Fruit fly (Drosophila melanogaster) whole organism, embryonic: ENCODE data around the gene MSBP.
A peak's percentile ranks its signal among the peaks of the same experiment; 100 is the strongest.

Experiments used
- B-H1 ChIP-seq: fragments of 200-800 bp; sonication (Bioruptor generic); IDR thresholded peaks from 3 replicates; pipeline ENCODE4 v1.3.6; 2022; ENCODE audit warnings: missing biosample characterization, missing genetic modification characterization
- B-H2 ChIP-seq: fragments of 200-800 bp; sonication (Bioruptor generic); optimal IDR thresholded peaks from 2 replicates; lab custom pipeline; 2018; ENCODE audit warnings: missing biosample characterization, mild to moderate bottlenecking, missing genetic modification characterization
- CG10274 ChIP-seq: fragments of 200-800 bp; sonication (Bioruptor generic); optimal IDR thresholded peaks from 3 replicates; lab custom pipeline; 2017; ENCODE audit warnings: missing biosample characterization, mild to moderate bottlenecking, missing genetic modification characterization
- CG11504 ChIP-seq: fragments of 200-800 bp; sonication (Bioruptor generic); optimal IDR thresholded peaks from 3 replicates; lab custom pipeline; 2019; ENCODE audit warnings: missing biosample characterization, mild to moderate bottlenecking, missing genetic modification characterization, moderate library complexity
- CG12104 ChIP-seq: fragments of 200-800 bp; sonication (Bioruptor generic); optimal IDR thresholded peaks from 3 replicates; lab custom pipeline; 2016; ENCODE audit warnings: missing biosample characterization, missing genetic modification characterization
- CG12659 ChIP-seq: fragments of 200-800 bp; sonication (Bioruptor generic); optimal IDR thresholded peaks from 3 replicates; lab custom pipeline; 2017; ENCODE audit warnings: mild to moderate bottlenecking, missing biosample characterization, missing genetic modification reagents, missing genetic modification characterization
- CG12942 ChIP-seq: fragments of 200-800 bp; sonication (Bioruptor generic); optimal IDR thresholded peaks from 3 replicates; lab custom pipeline; 2016; ENCODE audit warnings: missing biosample characterization, missing genetic modification characterization
- CG14860 ChIP-seq: fragments of 200-800 bp; sonication (Bioruptor generic); IDR thresholded peaks from 3 replicates; pipeline ENCODE4 v1.3.6; 2022; ENCODE audit warnings: missing biosample characterization, missing genetic modification characterization; ENCODE audit not compliant: partially characterized antibody
- CG1603 ChIP-seq: fragments of 200-800 bp; sonication (Bioruptor generic); optimal IDR thresholded peaks from 2 replicates; lab custom pipeline; 2019; ENCODE audit warnings: missing biosample characterization, mild to moderate bottlenecking, missing genetic modification characterization, moderate library complexity
- CG17612 ChIP-seq: fragments of 200-800 bp; sonication (Bioruptor generic); IDR thresholded peaks from 2 replicates; pipeline ENCODE4 v1.3.6; 2022; ENCODE audit warnings: missing biosample characterization, missing genetic modification characterization
- CG2129 ChIP-seq: fragments of 200-800 bp; sonication (Bioruptor generic); IDR thresholded peaks from 2 replicates; pipeline ENCODE4 v1.3.6; 2022; ENCODE audit warnings: missing biosample characterization, missing genetic modification characterization; ENCODE audit not compliant: partially characterized antibody
- CG32532 ChIP-seq: fragments of 200-800 bp; sonication (Bioruptor generic); IDR thresholded peaks from 2 replicates; pipeline ENCODE4 v1.3.6; 2022; ENCODE audit warnings: missing biosample characterization, missing genetic modification characterization
- CG3407 ChIP-seq: fragments of 200-800 bp; sonication (Bioruptor generic); optimal IDR thresholded peaks from 2 replicates; lab custom pipeline; 2018; ENCODE audit warnings: missing biosample characterization, mild to moderate bottlenecking, missing genetic modification characterization
- CG34224 ChIP-seq: fragments of 200-800 bp; sonication (Bioruptor generic); IDR thresholded peaks from 3 replicates; pipeline ENCODE4 v1.3.6; 2022; ENCODE audit warnings: missing biosample characterization, missing genetic modification characterization; ENCODE audit not compliant: partially characterized antibody
- CG4282 ChIP-seq: fragments of 200-800 bp; sonication (Bioruptor generic); optimal IDR thresholded peaks from 2 replicates; lab custom pipeline; 2016; ENCODE audit warnings: missing biosample characterization, missing genetic modification characterization
- CG6791 ChIP-seq: fragments of 200-800 bp; sonication (Bioruptor generic); IDR thresholded peaks from 3 replicates; pipeline ENCODE4 v1.3.6; 2022; ENCODE audit warnings: missing biosample characterization, missing genetic modification characterization; ENCODE audit not compliant: partially characterized antibody
- CG6813 ChIP-seq: fragments of 200-800 bp; sonication (Bioruptor generic); optimal IDR thresholded peaks from 2 replicates; lab custom pipeline; 2017; ENCODE audit warnings: missing biosample characterization, missing genetic modification characterization, mild to moderate bottlenecking, moderate library complexity, missing genetic modification reagents
- CG7928 ChIP-seq: fragments of 200-800 bp; sonication (Bioruptor generic); optimal IDR thresholded peaks from 2 replicates; lab custom pipeline; 2017; ENCODE audit warnings: missing biosample characterization, mild to moderate bottlenecking, missing genetic modification characterization
- CG8089 ChIP-seq: fragments of 200-800 bp; sonication (Bioruptor generic); optimal IDR thresholded peaks from 3 replicates; lab custom pipeline; 2016; ENCODE audit warnings: missing biosample characterization, missing genetic modification characterization
- CG8924 ChIP-seq: fragments of 200-800 bp; optimal IDR thresholded peaks from 3 replicates; lab custom pipeline; 2019; ENCODE audit warnings: missing biosample characterization, mild to moderate bottlenecking, missing genetic modification characterization, moderate library complexity
- Dbx ChIP-seq: fragments of 200-800 bp; sonication (Bioruptor generic); IDR thresholded peaks from 3 replicates; pipeline ENCODE4 v1.3.6; 2022; ENCODE audit warnings: missing biosample characterization, missing genetic modification characterization
- Deaf1 ChIP-seq: fragments of 200-800 bp; optimal IDR thresholded peaks from 3 replicates; lab custom pipeline; 2019; ENCODE audit warnings: missing biosample characterization, mild to moderate bottlenecking, missing genetic modification characterization, moderate library complexity
- Elba2 ChIP-seq: fragments of 200-800 bp; sonication (Bioruptor generic); optimal IDR thresholded peaks from 3 replicates; lab custom pipeline; 2016; ENCODE audit warnings: missing biosample characterization, missing genetic modification characterization
- Fer1 ChIP-seq: fragments of 200-800 bp; sonication (Bioruptor generic); optimal IDR thresholded peaks from 2 replicates; lab custom pipeline; 2017; ENCODE audit warnings: missing biosample characterization, mild to moderate bottlenecking, missing genetic modification characterization
- GATAe ChIP-seq: fragments of 200-800 bp; sonication (Bioruptor generic); conservative IDR thresholded peaks from 2 replicates; pipeline ENCODE4 v1.3.6; 2022; ENCODE audit warnings: missing biosample characterization, missing genetic modification characterization
- Jarid2 ChIP-seq: fragments of 200-800 bp; sonication (Bioruptor generic); optimal IDR thresholded peaks from 3 replicates; lab custom pipeline; 2017; ENCODE audit warnings: mild to moderate bottlenecking, missing biosample characterization, missing genetic modification reagents, missing genetic modification characterization
- MESR4 ChIP-seq: fragments of 200-800 bp; sonication (Bioruptor generic); optimal IDR thresholded peaks from 2 replicates; lab custom pipeline; 2018; ENCODE audit warnings: missing biosample characterization, mild to moderate bottlenecking, missing genetic modification characterization, moderate library complexity
- Rfx ChIP-seq: fragments of 200-800 bp; sonication (Bioruptor generic); IDR thresholded peaks from 2 replicates; pipeline ENCODE4 v1.3.6; 2022; ENCODE audit warnings: missing biosample characterization, missing genetic modification characterization
- Side ChIP-seq: fragments of 200-800 bp; sonication (Bioruptor generic); optimal IDR thresholded peaks from 2 replicates; lab custom pipeline; 2016; ENCODE audit warnings: missing biosample characterization, missing genetic modification characterization
- Six4 ChIP-seq: fragments of 200-800 bp; sonication (Bioruptor generic); optimal IDR thresholded peaks from 2 replicates; lab custom pipeline; 2016; ENCODE audit warnings: missing biosample characterization, missing genetic modification characterization
- Sox100B ChIP-seq: fragments of 200-800 bp; sonication (Bioruptor generic); optimal IDR thresholded peaks from 3 replicates; lab custom pipeline; 2018; ENCODE audit warnings: missing biosample characterization, mild to moderate bottlenecking, missing genetic modification characterization
- Trl ChIP-seq, 3 experiments: fragments of >200 bp in 2 of 3; fragments of 200-800 bp in 1 of 3; sonication (Bioruptor generic) in 1 of 3; optimal IDR thresholded peaks; 2 replicates in 1 of 3; 3 replicates in 2 of 3; lab custom pipeline; 2016 to 2017; ENCODE audit warnings: missing biosample characterization in 1 of 3, missing genetic modification characterization in 1 of 3
- ato ChIP-seq: fragments of 200-800 bp; sonication (Bioruptor generic); IDR thresholded peaks from 2 replicates; pipeline ENCODE4 v1.3.6; 2022; ENCODE audit warnings: missing biosample characterization, missing genetic modification characterization; ENCODE audit not compliant: partially characterized antibody
- bbx ChIP-seq: fragments of 200-800 bp; sonication (Bioruptor generic); IDR thresholded peaks from 2 replicates; pipeline ENCODE4 v1.3.6; 2022; ENCODE audit warnings: missing biosample characterization, missing genetic modification characterization; ENCODE audit not compliant: partially characterized antibody
- disco-r ChIP-seq: fragments of 200-800 bp; sonication (Bioruptor generic); optimal IDR thresholded peaks from 2 replicates; lab custom pipeline; 2016; ENCODE audit warnings: missing biosample characterization, missing genetic modification characterization
- fd96Cb ChIP-seq: fragments of 200-800 bp; sonication (Bioruptor generic); optimal IDR thresholded peaks from 2 replicates; lab custom pipeline; 2018; ENCODE audit warnings: missing biosample characterization, mild to moderate bottlenecking, missing genetic modification characterization, moderate library complexity
- gsb ChIP-seq: fragments of 200-800 bp; sonication (Bioruptor generic); IDR thresholded peaks from 2 replicates; pipeline ENCODE4 v1.3.6; 2022; ENCODE audit warnings: missing biosample characterization, missing genetic modification characterization
- hb ChIP-seq: fragments of 200-800 bp; sonication (Bioruptor generic); IDR thresholded peaks from 3 replicates; pipeline ENCODE4 v1.3.6; 2022; ENCODE audit warnings: missing biosample characterization, missing genetic modification characterization; ENCODE audit not compliant: partially characterized antibody
- hkb ChIP-seq, 2 experiments: fragments of 200-800 bp in 1 of 2; fragments of >200 bp in 1 of 2; sonication (Bioruptor generic) in 1 of 2; IDR thresholded peaks in 1 of 2; optimal IDR thresholded peaks in 1 of 2; 2 replicates each; pipeline versions ENCODE4 v1.3.6 to Lab custom; 2017 to 2022; ENCODE audit warnings: missing biosample characterization in 1 of 2, missing genetic modification characterization in 1 of 2
- org-1 ChIP-seq: fragments of 200-800 bp; sonication (Bioruptor generic); optimal IDR thresholded peaks from 2 replicates; lab custom pipeline; 2017; ENCODE audit warnings: missing biosample characterization, missing genetic modification characterization
- ro ChIP-seq: fragments of 200-800 bp; sonication (Bioruptor generic); IDR thresholded peaks from 2 replicates; pipeline ENCODE4 v1.3.6; 2022; ENCODE audit warnings: missing biosample characterization, missing genetic modification characterization
- run ChIP-seq: fragments of 200-800 bp; sonication (Bioruptor generic); optimal IDR thresholded peaks from 3 replicates; lab custom pipeline; 2018; ENCODE audit warnings: missing biosample characterization, mild to moderate bottlenecking, missing genetic modification characterization
- sc ChIP-seq, 3 experiments: fragments of >200 bp in 2 of 3; fragments of 200-800 bp in 1 of 3; sonication (Bioruptor generic) in 1 of 3; optimal IDR thresholded peaks; 2 replicates in 2 of 3; 3 replicates in 1 of 3; lab custom pipeline; 2017; ENCODE audit warnings: mild to moderate bottlenecking in 1 of 3, missing biosample characterization in 1 of 3, missing genetic modification characterization in 1 of 3, missing genetic modification reagents in 1 of 3
- sqz ChIP-seq: fragments of 200-800 bp; sonication (Bioruptor generic); optimal IDR thresholded peaks from 3 replicates; lab custom pipeline; 2018; ENCODE audit warnings: missing biosample characterization, mild to moderate bottlenecking, missing genetic modification characterization
- ssp ChIP-seq: fragments of 200-800 bp; sonication (Bioruptor generic); IDR thresholded peaks from 2 replicates; pipeline ENCODE4 v1.3.6; 2022; ENCODE audit warnings: missing biosample characterization, missing genetic modification characterization
- stwl ChIP-seq: fragments of 200-800 bp; sonication (Bioruptor generic); optimal IDR thresholded peaks from 3 replicates; lab custom pipeline; 2018; ENCODE audit warnings: missing biosample characterization, mild to moderate bottlenecking, missing genetic modification characterization, moderate library complexity
- wor ChIP-seq: fragments of 200-800 bp; sonication (Bioruptor generic); IDR thresholded peaks from 2 replicates; pipeline ENCODE4 v1.3.6; 2022; ENCODE audit warnings: missing biosample characterization, missing genetic modification characterization
- yki ChIP-seq: fragments of >200 bp; optimal IDR thresholded peaks from 3 replicates; lab custom pipeline; 2018

The MSBP gene

dm6 chrX:15933504-15934225 lies 43.8 kb upstream of the MSBP start, which contains the start of gene Ranbp16 (continued):
- TF ChIP-seq run (tag; lab: Kevin White, UChicago) = no peak
- TF ChIP-seq fd96Cb (tag; lab: Kevin White, UChicago) = no peak
- TF ChIP-seq org-1 (GFP tag; lab: Kevin White, UChicago) = no peak
- TF ChIP-seq CG2129 = no peak
- TF ChIP-seq Sox100B (GFP tag; lab: Kevin White, UChicago) = no peak
- TF ChIP-seq CG11504 (tag; lab: Kevin White, UChicago) = no peak
- no peak for TF ChIP-seq CG12659
- no peak for TF ChIP-seq CG3407 (GFP tag; lab: Kevin White, UChicago)
- TF ChIP-seq B-H1 (GFP tag; lab: Robert Waterston, UW) = no peak
- peak; percentile 13 for TF ChIP-seq stwl (tag; lab: Kevin White, UChicago)
- TF ChIP-seq CG6791 (GFP tag; lab: Robert Waterston, UW) = peak; percentile 39; the same call in 1 of the 3 replicates
- TF ChIP-seq CG34224 (GFP tag; lab: Robert Waterston, UW) = no peak
- TF ChIP-seq sqz (GFP tag; lab: Kevin White, UChicago) = no peak
- no peak for TF ChIP-seq CG10274 (GFP tag; lab: Kevin White, UChicago)
- TF ChIP-seq Trl (optimal IDR thresholded peaks at IDR 0.05; lab: Kevin White, UChicago) = no peak
- no peak for TF ChIP-seq Trl (GFP tag; optimal IDR thresholded peaks at IDR 0.05; lab: Kevin White, UChicago)
- TF ChIP-seq CG12942 = no peak
- TF ChIP-seq GATAe (GFP tag; lab: Robert Waterston, UW) = no peak
- no peak for TF ChIP-seq Fer1 (GFP tag; lab: Kevin White, UChicago)
- 0 out of 2 replicates have a peak, but pooled peaks have one; percentile 28 for TF ChIP-seq ato (GFP tag; lab: Robert Waterston, UW)
- TF ChIP-seq Rfx (GFP tag; lab: Robert Waterston, UW) = no peak
- no peak for TF ChIP-seq CG12104
- peak; percentile 92 for TF ChIP-seq ssp (GFP tag; lab: Robert Waterston, UW)
- TF ChIP-seq B-H2 (GFP tag; lab: Kevin White, UChicago) = no peak
- TF ChIP-seq Elba2 = no peak
- no peak for TF ChIP-seq hb (GFP tag; lab: Robert Waterston, UW)
- no peak for TF ChIP-seq Dbx (GFP tag; lab: Robert Waterston, UW)
- no peak for TF ChIP-seq sc (optimal IDR thresholded peaks at IDR 0.05; lab: Kevin White, UChicago)
- TF ChIP-seq sc (GFP tag; optimal IDR thresholded peaks at IDR 0.05; lab: Kevin White, UChicago) = no peak
- TF ChIP-seq Jarid2 (GFP tag; lab: Kevin White, UChicago) = no peak
- no peak for TF ChIP-seq CG32532 (GFP tag; lab: Robert Waterston, UW)
- no peak for TF ChIP-seq CG17612 (GFP tag; lab: Robert Waterston, UW)
- no peak for TF ChIP-seq disco-r (GFP tag; lab: Kevin White, UChicago)
- TF ChIP-seq CG6813 = no peak
- no peak for TF ChIP-seq CG8924 (tag; lab: Kevin White, UChicago)
- TF ChIP-seq yki (lab: Kevin White, UChicago) = no peak
- no peak for TF ChIP-seq wor
- TF ChIP-seq CG4282 (GFP tag; lab: Kevin White, UChicago) = no peak
- no peak for TF ChIP-seq CG7928 (GFP tag; lab: Kevin White, UChicago)
- TF ChIP-seq Deaf1 = no peak
- no peak for TF ChIP-seq Six4 (GFP tag; lab: Kevin White, UChicago)
- peak; percentile 8; the same call in 1 of the 2 replicates for TF ChIP-seq bbx (GFP tag; lab: Robert Waterston, UW)
- TF ChIP-seq gsb (GFP tag; lab: Robert Waterston, UW) = no peak
- peak; percentile 40 for TF ChIP-seq MESR4 (GFP tag; lab: Kevin White, UChicago)
- TF ChIP-seq hkb (optimal IDR thresholded peaks at IDR 0.05; lab: Kevin White, UChicago) = no peak
- no peak for TF ChIP-seq hkb (GFP tag; IDR thresholded peaks at IDR 0.05; lab: Robert Waterston, UW)
- no peak for TF ChIP-seq CG8089 (GFP tag; lab: Kevin White, UChicago)
- TF ChIP-seq CG14860 (GFP tag; lab: Robert Waterston, UW) = peak; percentile 54; the same call in 2 of the 3 replicates
- peak; percentile 84 for TF ChIP-seq CG1603 (tag; lab: Kevin White, UChicago)
- TF ChIP-seq ro (GFP tag; lab: Robert Waterston, UW) = no peak
- TF ChIP-seq Side (GFP tag; lab: Kevin White, UChicago) = no peak
